Fruit fly (Drosophila melanogaster) whole organism, wandering third instar larva: Measurements from ENCODE around the gene hbt.

ENCODE experiments used
- GATAd ChIP-seq: sonication (Bioruptor generic); optimal IDR thresholded peaks from 2 replicates; lab custom pipeline; 2016; ENCODE audit warnings: missing biosample characterization, missing genetic modification characterization
- dl ChIP-seq, 2 experiments: fragments of 175-275, 200-275 bp in 1 of 2; fragments of 200-275 bp in 1 of 2; sonication (Bioruptor generic); optimal IDR thresholded peaks; lab custom pipeline; 2018; ENCODE audit warnings: mild to moderate bottlenecking in 2 of 2, missing biosample characterization in 2 of 2, missing genetic modification characterization in 2 of 2, moderate library complexity in 2 of 2; ENCODE audit not compliant: partially characterized antibody in 2 of 2, insufficient read depth in 1 of 2
- lola ChIP-seq: fragments of >200 bp; optimal IDR thresholded peaks from 2 replicates; lab custom pipeline; 2017; ENCODE audit warnings: missing biosample characterization, missing genetic modification characterization

DNA sequence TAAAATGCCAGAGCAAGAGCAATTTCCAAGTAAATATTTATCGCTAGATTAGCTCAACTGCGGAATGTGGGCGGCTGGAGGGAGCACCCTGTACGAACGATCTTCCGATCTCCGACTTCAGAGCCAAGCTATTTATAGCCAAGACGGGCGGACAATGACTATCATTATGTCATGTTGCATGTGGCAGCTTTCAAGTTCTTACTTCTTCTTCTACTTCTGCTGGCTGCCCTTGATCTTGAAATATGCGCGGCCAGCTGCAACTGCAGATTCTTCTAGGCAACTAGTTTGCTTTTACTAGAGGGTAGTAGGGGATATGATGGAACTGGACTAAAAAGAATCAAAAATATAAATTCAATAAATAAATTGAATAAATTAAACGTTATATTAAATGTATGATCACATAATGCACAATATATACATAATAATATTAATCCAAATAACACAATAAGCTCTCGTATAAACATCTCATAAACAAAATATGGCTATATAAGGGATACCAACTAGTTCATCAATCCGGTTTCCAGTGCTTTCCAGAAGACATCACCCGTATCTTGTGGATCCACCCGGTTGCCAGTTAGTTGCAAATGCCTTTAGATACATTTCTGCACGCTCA, 62.8 kb downstream of the hbt start:
- TF ChIP-seq dl (GFP tag; optimal IDR thresholded peaks at IDR 0.05; lab: Kevin White, UChicago; ENCODE audit: insufficient read depth in 1 of 2, partially characterized antibody in 2 of 2) (no peak), GATAd (GFP tag; lab: Kevin White, UChicago) (no peak), lola (GFP tag; lab: Kevin White, UChicago) (no peak)
